Worm (Caenorhabditis elegans): ENCODE measurements around the gene smu-2.

DNA sequence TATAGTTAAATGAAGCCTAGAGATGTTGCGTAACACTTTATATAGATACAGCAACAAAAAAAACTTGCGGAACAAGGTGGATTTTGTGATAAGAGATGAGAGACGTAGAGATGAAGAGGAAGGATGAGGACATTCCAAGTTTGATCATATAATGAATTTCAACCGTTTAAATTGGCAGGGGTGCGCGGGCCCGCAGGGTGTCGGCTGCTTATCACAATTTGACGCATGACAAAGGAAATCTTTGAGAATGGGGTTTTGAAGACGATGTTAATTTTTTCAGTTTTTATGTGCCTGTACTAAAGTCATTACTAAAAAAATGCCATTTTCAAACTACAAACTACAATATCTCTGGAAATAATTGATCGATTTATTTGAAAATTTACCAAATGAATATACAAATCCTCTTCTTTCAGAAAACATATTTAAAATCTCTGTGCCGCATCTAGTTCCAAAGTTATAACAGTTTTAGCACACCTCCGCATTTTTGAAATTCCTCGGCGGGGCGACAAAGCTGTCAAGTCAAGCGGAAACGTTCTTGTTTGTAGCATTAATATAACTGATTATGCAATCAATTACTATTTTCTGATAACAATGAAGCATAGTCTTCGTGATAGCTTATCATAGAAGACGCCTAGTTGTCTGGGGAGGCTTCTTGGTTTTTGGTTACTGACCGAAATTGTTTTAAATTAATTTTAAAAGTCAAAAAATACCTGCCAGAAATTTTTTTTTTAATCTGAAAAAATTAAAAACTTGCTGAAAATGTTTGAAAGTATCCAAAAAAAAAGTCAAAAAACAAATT lies 42.2 kb upstream of the smu-2 start:
- TF ChIP-seq cebp-2 (GFP tag; IDR thresholded peaks at IDR 0.05), result no peak
- TF ChIP-seq mxl-1 (tag; optimal IDR thresholded peaks at IDR 0.05), result no peak
- no peak for TF ChIP-seq him-1 (tag; optimal IDR thresholded peaks at IDR 0.05)

Measured in whole organism, young adult.